Worm (Caenorhabditis elegans): Measurements from ENCODE around the gene nrx-1.

ce11 chrV:10861611-10862262 lies 36.9 kb downstream of the nrx-1 start:
- TF ChIP-seq flt-1 (GFP tag; IDR thresholded peaks at IDR 0.05): no peak
- TF ChIP-seq med-1 (GFP tag; optimal IDR thresholded peaks at IDR 0.05; ENCODE audit: insufficient read depth): no peak
- no peak for TF ChIP-seq T22C8.4 (GFP tag; IDR thresholded peaks at IDR 0.05)
- TF ChIP-seq klf-2 (GFP tag; conservative IDR thresholded peaks at IDR 0.05): no peak
- no peak for TF ChIP-seq ztf-23 (GFP tag; IDR thresholded peaks at IDR 0.05)
- no peak for TF ChIP-seq ztf-29 (GFP tag; IDR thresholded peaks at IDR 0.05)
- no peak for TF ChIP-seq ref-1 (GFP tag; conservative IDR thresholded peaks at IDR 0.05)
- no peak for TF ChIP-seq tab-1 (GFP tag; IDR thresholded peaks at IDR 0.05)

All from whole organism, midembryonic.